Worm (Caenorhabditis elegans) whole organism, L1 larva: ENCODE results near the gene C03G6.6.

Experiments
- C04F5.9 ChIP-seq: sonication (generic microtip); optimal IDR thresholded peaks from 2 replicates; lab custom pipeline; 2016; ENCODE audit warnings: missing genetic modification characterization, missing compliant biosample characterization
- C16A3.4 ChIP-seq: fragments of 150-350 bp; optimal IDR thresholded peaks from 2 replicates; lab custom pipeline; 2014; ENCODE audit warnings: missing biosample characterization, missing genetic modification characterization
- Y116A8C.19 ChIP-seq: sonication (generic microtip); optimal IDR thresholded peaks from 2 replicates; lab custom pipeline; 2016; ENCODE audit warnings: missing compliant biosample characterization, missing genetic modification characterization, borderline replicate concordance
- aly-2 ChIP-seq: fragments of 150-350 bp; optimal IDR thresholded peaks from 2 replicates; lab custom pipeline; 2014; ENCODE audit warnings: missing biosample characterization, missing genetic modification characterization
- blmp-1 ChIP-seq: fragments of 150-350 bp; optimal IDR thresholded peaks from 2 replicates; lab custom pipeline; 2014; ENCODE audit warnings: missing biosample characterization, missing genetic modification characterization
- ceh-63 ChIP-seq: fragments of 200-800 bp; sonication (Bioruptor generic); optimal IDR thresholded peaks from 2 replicates; lab custom pipeline; 2018; ENCODE audit warnings: mild to moderate bottlenecking, missing genetic modification characterization, missing compliant biosample characterization
- ceh-82 ChIP-seq, 3 experiments: fragments of 150-350 bp in 1 of 3; sonication (generic microtip) in 2 of 3; optimal IDR thresholded peaks; 2 replicates each; lab custom pipeline; 2014 to 2017; ENCODE audit warnings: missing biosample characterization in 3 of 3, missing genetic modification characterization in 3 of 3
- ces-1 ChIP-seq: fragments of 150-350 bp; optimal IDR thresholded peaks from 2 replicates; lab custom pipeline; 2014; ENCODE audit warnings: missing biosample characterization, missing genetic modification reagents, missing genetic modification characterization
- dpl-1 ChIP-seq, 3 experiments: fragments of 150-350 bp in 2 of 3; sonication (generic microtip) in 1 of 3; optimal IDR thresholded peaks; 2 replicates each; lab custom pipeline; 2014 to 2017; ENCODE audit warnings: missing biosample characterization in 3 of 3, missing genetic modification characterization in 3 of 3, missing genetic modification reagents in 3 of 3
- dsc-1 ChIP-seq: sonication (generic microtip); optimal IDR thresholded peaks from 2 replicates; lab custom pipeline; 2016; ENCODE audit warnings: mild to moderate bottlenecking, missing genetic modification characterization, missing compliant biosample characterization
- efl-1 ChIP-seq, 4 experiments: fragments of 150-350 bp; optimal IDR thresholded peaks in 3 of 4; peaks in 1 of 4; 1 replicate in 1 of 4; 2 replicates in 3 of 4; lab custom pipeline; 2014; ENCODE audit warnings: missing biosample characterization in 2 of 4, missing genetic modification characterization in 2 of 4, missing genetic modification reagents in 2 of 4
- efl-3 ChIP-seq: fragments of 200-800 bp; sonication (Bioruptor generic); optimal IDR thresholded peaks from 2 replicates; lab custom pipeline; 2018; ENCODE audit warnings: mild to moderate bottlenecking, missing genetic modification characterization, missing compliant biosample characterization
- egl-13 ChIP-seq: sonication (generic microtip); optimal IDR thresholded peaks from 2 replicates; lab custom pipeline; 2016; ENCODE audit warnings: missing genotype, missing genetic modification reagents, missing genetic modification characterization, missing compliant biosample characterization
- elt-2 ChIP-seq: sonication (generic microtip); optimal IDR thresholded peaks from 2 replicates; lab custom pipeline; 2016; ENCODE audit warnings: missing genetic modification characterization, mild to moderate bottlenecking, inconsistent platforms, missing compliant biosample characterization, missing genetic modification reagents
- elt-3 ChIP-seq, 6 experiments: fragments of 150-350 bp in 1 of 6; sonication (generic microtip); optimal IDR thresholded peaks; 2 replicates each; lab custom pipeline; 2017 to 2018; ENCODE audit warnings: missing biosample characterization in 6 of 6, missing genetic modification characterization in 6 of 6, inconsistent platforms in 1 of 6
- fkh-10 ChIP-seq: sonication (generic microtip); optimal IDR thresholded peaks from 2 replicates; lab custom pipeline; 2017; ENCODE audit warnings: missing biosample characterization, missing genetic modification reagents, missing genetic modification characterization
- fkh-8 ChIP-seq: sonication (generic microtip); optimal IDR thresholded peaks from 2 replicates; lab custom pipeline; 2016; ENCODE audit warnings: mild to moderate bottlenecking, missing genetic modification characterization, missing compliant biosample characterization
- irx-1 ChIP-seq: sonication (generic microtip); optimal IDR thresholded peaks from 2 replicates; lab custom pipeline; 2016; ENCODE audit warnings: missing genetic modification characterization, missing compliant biosample characterization
- lin-15B ChIP-seq: fragments of 150-350 bp; sonication (generic microtip); optimal IDR thresholded peaks from 3 replicates; lab custom pipeline; 2014; ENCODE audit warnings: missing biosample characterization, missing genetic modification characterization
- mab-9 ChIP-seq: fragments of 200-800 bp; sonication (Bioruptor generic); IDR thresholded peaks from 2 replicates; pipeline ENCODE4 v1.3.6; 2022; ENCODE audit warnings: missing genetic modification reagents, missing genetic modification characterization, missing compliant biosample characterization
- mdl-1 ChIP-seq, 2 experiments: fragments of 150-350 bp; optimal IDR thresholded peaks; 2 replicates each; lab custom pipeline; 2014 to 2017; ENCODE audit warnings: missing biosample characterization in 2 of 2, missing genetic modification characterization in 2 of 2, inconsistent platforms in 1 of 2
- nhr-237 ChIP-seq: fragments of 150-350 bp; optimal IDR thresholded peaks from 2 replicates; lab custom pipeline; 2014; ENCODE audit warnings: missing biosample characterization, missing genetic modification characterization
- nhr-28 ChIP-seq: fragments of 150-350 bp; optimal IDR thresholded peaks from 2 replicates; lab custom pipeline; 2014; ENCODE audit warnings: missing biosample characterization, missing genetic modification characterization
- nhr-47 ChIP-seq: sonication (generic microtip); optimal IDR thresholded peaks from 2 replicates; lab custom pipeline; 2016; ENCODE audit warnings: mild to moderate bottlenecking, missing genetic modification characterization, moderate library complexity, missing compliant biosample characterization
- nhr-71 ChIP-seq: sonication (generic microtip); optimal IDR thresholded peaks from 2 replicates; lab custom pipeline; 2016; ENCODE audit warnings: mild to moderate bottlenecking, missing genetic modification characterization, moderate library complexity, missing compliant biosample characterization
- nhr-76 ChIP-seq: sonication (generic microtip); optimal IDR thresholded peaks from 2 replicates; lab custom pipeline; 2017; ENCODE audit warnings: missing biosample characterization, missing genetic modification characterization
- nhr-77 ChIP-seq: fragments of 150-350 bp; optimal IDR thresholded peaks from 2 replicates; lab custom pipeline; 2014; ENCODE audit warnings: missing biosample characterization, missing genetic modification characterization
- nhr-90 ChIP-seq: sonication (generic microtip); optimal IDR thresholded peaks from 2 replicates; lab custom pipeline; 2016; ENCODE audit warnings: mild to moderate bottlenecking, missing genetic modification characterization, missing compliant biosample characterization; ENCODE audit not compliant: poor library complexity
- pag-3 ChIP-seq: sonication (generic microtip); optimal IDR thresholded peaks from 2 replicates; lab custom pipeline; 2017; ENCODE audit warnings: missing genetic modification characterization, mild to moderate bottlenecking, missing compliant biosample characterization, antibody characterized with exemption, borderline replicate concordance; ENCODE audit not compliant: insufficient read depth
- snpc-4 ChIP-seq: fragments of 150-350 bp; optimal IDR thresholded peaks from 2 replicates; lab custom pipeline; 2014; ENCODE audit warnings: missing biosample characterization, missing genetic modification characterization
- tbx-2 ChIP-seq: sonication (generic microtip); optimal IDR thresholded peaks from 2 replicates; lab custom pipeline; 2016; ENCODE audit warnings: missing genetic modification characterization, missing compliant biosample characterization
- unc-130 ChIP-seq: fragments of 150-350 bp; optimal IDR thresholded peaks from 2 replicates; lab custom pipeline; 2017; ENCODE audit warnings: missing biosample characterization, missing genetic modification characterization, inconsistent platforms
- unc-86 ChIP-seq: sonication (generic microtip); optimal IDR thresholded peaks from 2 replicates; lab custom pipeline; 2016; ENCODE audit warnings: missing genetic modification characterization, missing compliant biosample characterization
- unc-98 ChIP-seq: fragments of 200-800 bp; sonication (Bioruptor generic); IDR thresholded peaks from 2 replicates; pipeline ENCODE4 v1.3.6; 2022; ENCODE audit warnings: missing genetic modification characterization, missing compliant biosample characterization
- vab-15 ChIP-seq: sonication (generic microtip); optimal IDR thresholded peaks from 2 replicates; lab custom pipeline; 2017; ENCODE audit warnings: missing genotype, mild to moderate bottlenecking, missing genetic modification characterization, missing compliant biosample characterization
- xbp-1 ChIP-seq: sonication (generic microtip); optimal IDR thresholded peaks from 2 replicates; lab custom pipeline; 2016; ENCODE audit warnings: missing genetic modification characterization, missing compliant biosample characterization
- ztf-11 ChIP-seq, 2 experiments: sonication (generic microtip); optimal IDR thresholded peaks; 2 replicates each; lab custom pipeline; 2016 to 2017; ENCODE audit warnings: missing genetic modification characterization in 2 of 2, missing biosample characterization in 1 of 2, missing compliant biosample characterization in 1 of 2

Gene C03G6.6

ce11 chrV:7389771-7390170 is 32.5 kb downstream of the C03G6.6 start, which contains the start of gene C02H6.1:
Gene C02H6.1 (minus strand): TSS chrV:7389871.
- TF ChIP-seq tbx-2 (no peak), elt-3 (tag; optimal IDR thresholded peaks at IDR 0.05; lab: Kevin White, UChicago) (no peak), ceh-63 (GFP tag; lab: Kevin White, UChicago) (no peak), nhr-90 (no peak), dsc-1 (tag; lab: Kevin White, UChicago) (no peak), C16A3.4 (tag; lab: Kevin White, UChicago) (no peak), mab-9 (GFP tag; lab: Robert Waterston, UW) (no peak), pag-3 (tag; lab: Kevin White, UChicago) (no peak), irx-1 (tag; lab: Kevin White, UChicago) (no peak), nhr-47 (tag; lab: Kevin White, UChicago) (no peak), Y116A8C.19 (tag; lab: Kevin White, UChicago) (no peak)

ce11 chrV:7391933-7392332 is 34.7 kb downstream of the C03G6.6 start, which contains the start of gene fbxa-105:
Gene fbxa-105 (minus strand): TSS chrV:7392029.
- TF ChIP-seq efl-1 (optimal IDR thresholded peaks at IDR 0.05; lab: Kevin White, UChicago) (no peak), efl-1 (GFP tag; optimal IDR thresholded peaks at IDR 0.05 in 1 of 2; lab: Kevin White, UChicago) (peak in 1 of 2 experiments; percentile 19), elt-2 (tag; lab: Kevin White, UChicago) (peak; percentile 3), fkh-10 (GFP tag; lab: Kevin White, UChicago) (no peak), Y116A8C.19 (tag; lab: Kevin White, UChicago) (no peak), nhr-237 (tag; lab: Kevin White, UChicago) (no peak), egl-13 (tag; lab: Kevin White, UChicago) (no peak), aly-2 (tag; lab: Kevin White, UChicago) (no peak), nhr-47 (tag; lab: Kevin White, UChicago) (no peak)

ce11 chrV:7395359-7395758 is 38.1 kb downstream of the C03G6.6 start, which contains the start of gene srx-9:
Gene srx-9 (minus strand): TSS chrV:7395459.
- TF ChIP-seq nhr-28: no peak
- TF ChIP-seq unc-98: no peak
- no peak for TF ChIP-seq unc-86
- no peak for TF ChIP-seq nhr-77 (tag; lab: Kevin White, UChicago)
- no peak for TF ChIP-seq irx-1 (tag; lab: Kevin White, UChicago)
- no peak for TF ChIP-seq ztf-11 (tag; optimal IDR thresholded peaks at IDR 0.05; lab: Kevin White, UChicago)
- TF ChIP-seq unc-130 (tag; lab: Kevin White, UChicago): no peak
- no peak for TF ChIP-seq C04F5.9
- no peak for TF ChIP-seq ceh-82 (tag; optimal IDR thresholded peaks at IDR 0.05; lab: Kevin White, UChicago)
- TF ChIP-seq vab-15 (tag; lab: Kevin White, UChicago): no peak
- no peak for TF ChIP-seq nhr-76

ce11 chrV:7399202-7399601 is 42.0 kb downstream of the C03G6.6 start, which contains the start of gene gst-41:
Gene gst-41 (minus strand): TSS chrV:7399302.
- TF ChIP-seq egl-13 (tag; lab: Kevin White, UChicago): no peak
- TF ChIP-seq ces-1: no peak
- TF ChIP-seq blmp-1 (tag; lab: Kevin White, UChicago): no peak
- TF ChIP-seq fkh-8 (tag; lab: Kevin White, UChicago): no peak
- TF ChIP-seq C16A3.4 (tag; lab: Kevin White, UChicago): no peak
- no peak for TF ChIP-seq snpc-4 (tag; lab: Kevin White, UChicago)
- TF ChIP-seq nhr-71: no peak
- no peak for TF ChIP-seq xbp-1
- no peak for TF ChIP-seq aly-2 (tag; lab: Kevin White, UChicago)
- no peak for TF ChIP-seq Y116A8C.19 (tag; lab: Kevin White, UChicago)
- TF ChIP-seq mdl-1 (tag; optimal IDR thresholded peaks at IDR 0.05; lab: Kevin White, UChicago): no peak
- TF ChIP-seq dpl-1 (GFP tag; optimal IDR thresholded peaks at IDR 0.05; lab: Kevin White, UChicago): no peak
- TF ChIP-seq lin-15B: no peak
- TF ChIP-seq efl-3 (GFP tag; lab: Kevin White, UChicago): no peak
